Worm (Caenorhabditis elegans) whole organism, young adult: ENCODE data around the gene lurp-1.
A peak's percentile ranks its signal among the peaks of the same experiment; 100 is the strongest.

ENCODE experiments used
- B0261.1 ChIP-seq: sonication (generic microtip); optimal IDR thresholded peaks from 2 replicates; lab custom pipeline; 2016; ENCODE audit warnings: mild to moderate bottlenecking, missing genetic modification characterization, moderate library complexity, missing compliant biosample characterization
- B0336.3 ChIP-seq: fragments of 200-800 bp; sonication (Bioruptor generic); IDR thresholded peaks from 2 replicates; pipeline ENCODE4 v1.3.6; 2022; ENCODE audit warnings: missing genetic modification characterization, missing compliant biosample characterization
- C06A6.2 ChIP-seq: fragments of 200-800 bp; sonication (Bioruptor generic); conservative IDR thresholded peaks from 2 replicates; pipeline ENCODE4 v1.3.6; 2022; ENCODE audit warnings: missing genetic modification characterization, missing compliant biosample characterization
- C17E4.6 ChIP-seq: fragments of 200-800 bp; sonication (Bioruptor generic); IDR thresholded peaks from 2 replicates; pipeline ENCODE4 v1.3.6; 2022; ENCODE audit warnings: missing genetic modification reagents, missing genetic modification characterization, missing compliant biosample characterization
- F23B12.7 ChIP-seq: sonication (generic microtip); optimal IDR thresholded peaks from 2 replicates; lab custom pipeline; 2017; ENCODE audit warnings: missing genetic modification characterization, mild to moderate bottlenecking, missing compliant biosample characterization, antibody characterized with exemption, moderate library complexity; ENCODE audit not compliant: insufficient read depth
- F39B2.1 ChIP-seq: fragments of 200-800 bp; sonication (Bioruptor generic); IDR thresholded peaks from 2 replicates; pipeline ENCODE4 v1.3.6; 2022; ENCODE audit warnings: missing genetic modification reagents, missing genetic modification characterization, missing compliant biosample characterization
- F49E8.2 ChIP-seq: sonication (generic microtip); optimal IDR thresholded peaks from 3 replicates; lab custom pipeline; 2017; ENCODE audit warnings: missing genetic modification characterization, mild to moderate bottlenecking, missing compliant biosample characterization, antibody characterized with exemption, moderate library complexity; ENCODE audit not compliant: insufficient read depth
- F52B5.7 ChIP-seq: sonication (generic microtip); optimal IDR thresholded peaks from 2 replicates; lab custom pipeline; 2016; ENCODE audit warnings: mild to moderate bottlenecking, missing genetic modification characterization, missing compliant biosample characterization
- K11D2.4 ChIP-seq: fragments of 200-800 bp; sonication (Bioruptor generic); IDR thresholded peaks from 2 replicates; pipeline ENCODE4 v1.3.6; 2022; ENCODE audit warnings: missing genetic modification reagents, missing genetic modification characterization, missing compliant biosample characterization
- Y53G8AR.9 ChIP-seq: fragments of 200-800 bp; sonication (Bioruptor generic); conservative IDR thresholded peaks from 2 replicates; pipeline ENCODE4 v1.3.6; 2022; ENCODE audit warnings: missing genetic modification reagents, missing genetic modification characterization, missing compliant biosample characterization
- Y56A3A.18 ChIP-seq: fragments of 200-800 bp; sonication (Bioruptor generic); IDR thresholded peaks from 2 replicates; pipeline ENCODE4 v1.3.6; 2022; ENCODE audit warnings: missing genetic modification reagents, missing genetic modification characterization, missing compliant biosample characterization
- Y67H2A.10 ChIP-seq: fragments of 200-800 bp; sonication (Bioruptor generic); conservative IDR thresholded peaks from 2 replicates; pipeline ENCODE4 v1.3.6; 2022; ENCODE audit warnings: missing genetic modification reagents, missing genetic modification characterization, missing compliant biosample characterization
- Y95B8A.8 ChIP-seq: fragments of 200-800 bp; sonication (Bioruptor generic); IDR thresholded peaks from 2 replicates; pipeline ENCODE4 v1.3.6; 2022; ENCODE audit warnings: missing genetic modification reagents, missing genetic modification characterization, missing compliant biosample characterization
- ZK185.1 ChIP-seq: sonication (generic microtip); optimal IDR thresholded peaks from 2 replicates; lab custom pipeline; 2016; ENCODE audit warnings: mild to moderate bottlenecking, missing genetic modification characterization, missing compliant biosample characterization; ENCODE audit not compliant: poor library complexity, severe bottlenecking
- aptf-2 ChIP-seq: fragments of 200-800 bp; sonication (Bioruptor generic); conservative IDR thresholded peaks from 2 replicates; pipeline ENCODE4 v1.3.6; 2022; ENCODE audit warnings: missing genetic modification reagents, missing genetic modification characterization, missing compliant biosample characterization
- atf-7 ChIP-seq: sonication (generic microtip); optimal IDR thresholded peaks from 2 replicates; lab custom pipeline; 2017; ENCODE audit warnings: mild to moderate bottlenecking, missing genetic modification characterization, missing compliant biosample characterization
- attf-3 ChIP-seq: fragments of 200-800 bp; sonication (Bioruptor generic); conservative IDR thresholded peaks from 2 replicates; pipeline ENCODE4 v1.3.6; 2022; ENCODE audit warnings: missing genetic modification reagents, missing genetic modification characterization, missing compliant biosample characterization
- attf-5 ChIP-seq: fragments of 200-800 bp; sonication (Bioruptor generic); optimal IDR thresholded peaks from 2 replicates; lab custom pipeline; 2018; ENCODE audit warnings: mild to moderate bottlenecking, missing genetic modification characterization, missing compliant biosample characterization
- cebp-2 ChIP-seq: fragments of 200-800 bp; sonication (Bioruptor generic); IDR thresholded peaks from 2 replicates; pipeline ENCODE4 v1.3.6; 2022; ENCODE audit warnings: missing genetic modification characterization, missing compliant biosample characterization
- ceh-58 ChIP-seq: fragments of 200-800 bp; sonication (Bioruptor generic); IDR thresholded peaks from 2 replicates; pipeline ENCODE4 v1.3.6; 2022; ENCODE audit warnings: missing genetic modification characterization, missing compliant biosample characterization
- ceh-91 ChIP-seq: fragments of 200-800 bp; sonication (Bioruptor generic); IDR thresholded peaks from 2 replicates; pipeline ENCODE4 v1.3.6; 2022; ENCODE audit warnings: missing genetic modification reagents, missing genetic modification characterization, missing compliant biosample characterization
- chd-7 ChIP-seq: sonication (generic microtip); optimal IDR thresholded peaks from 2 replicates; lab custom pipeline; 2016; ENCODE audit warnings: mild to moderate bottlenecking, missing genetic modification characterization, moderate library complexity, missing compliant biosample characterization
- die-1 ChIP-seq: sonication (generic microtip); optimal IDR thresholded peaks from 2 replicates; lab custom pipeline; 2016; ENCODE audit warnings: missing genotype, mild to moderate bottlenecking, missing genetic modification characterization, missing compliant biosample characterization
- dox-1 ChIP-seq: fragments of 200-800 bp; sonication (Bioruptor generic); IDR thresholded peaks from 2 replicates; pipeline ENCODE4 v1.3.6; 2022; ENCODE audit warnings: missing genetic modification reagents, missing genetic modification characterization, missing compliant biosample characterization
- dpff-1 ChIP-seq: sonication (generic microtip); optimal IDR thresholded peaks from 2 replicates; lab custom pipeline; 2017; ENCODE audit warnings: mild to moderate bottlenecking, missing genetic modification characterization, missing compliant biosample characterization
- efl-1 ChIP-seq: fragments of 150-350 bp; optimal IDR thresholded peaks from 2 replicates; lab custom pipeline; 2014; ENCODE audit warnings: missing biosample characterization, missing genetic modification reagents, missing genetic modification characterization
- ets-4 ChIP-seq: fragments of 200-800 bp; sonication (Bioruptor generic); optimal IDR thresholded peaks from 2 replicates; lab custom pipeline; 2018; ENCODE audit warnings: mild to moderate bottlenecking, missing genetic modification characterization, missing compliant biosample characterization
- hlh-26 ChIP-seq: fragments of 200-800 bp; sonication (Bioruptor generic); conservative IDR thresholded peaks from 2 replicates; pipeline ENCODE4 v1.3.6; 2022; ENCODE audit warnings: missing genetic modification reagents, missing genetic modification characterization, missing compliant biosample characterization
- hmg-20 ChIP-seq: fragments of 200-800 bp; sonication (Bioruptor generic); IDR thresholded peaks from 2 replicates; pipeline ENCODE4 v1.3.6; 2022; ENCODE audit warnings: missing genetic modification reagents, missing genetic modification characterization, missing compliant biosample characterization
- hrde-1 ChIP-seq: sonication (generic microtip); optimal IDR thresholded peaks from 2 replicates; lab custom pipeline; 2016; ENCODE audit warnings: missing genetic modification characterization, mild to moderate bottlenecking, missing compliant biosample characterization, moderate library complexity, missing genotype, missing genetic modification reagents, borderline replicate concordance
- hsf-1 ChIP-seq: fragments of 200-800 bp; sonication (Bioruptor generic); IDR thresholded peaks from 2 replicates; pipeline ENCODE4 v1.3.6; 2022; ENCODE audit warnings: missing genetic modification reagents, missing genetic modification characterization, missing compliant biosample characterization
- let-526 ChIP-seq: fragments of 200-800 bp; sonication (Bioruptor generic); IDR thresholded peaks from 2 replicates; pipeline ENCODE4 v1.3.6; 2022; ENCODE audit warnings: missing genetic modification reagents, missing genetic modification characterization, missing compliant biosample characterization
- let-607 ChIP-seq, 2 experiments: fragments of 200-800 bp in 1 of 2; sonication (Bioruptor generic) in 1 of 2; sonication (generic microtip) in 1 of 2; optimal IDR thresholded peaks; 2 replicates each; lab custom pipeline; 2016 to 2018; ENCODE audit warnings: mild to moderate bottlenecking in 2 of 2, missing compliant biosample characterization in 2 of 2, missing genetic modification characterization in 2 of 2, moderate library complexity in 2 of 2, missing genotype in 1 of 2
- lin-40 ChIP-seq: sonication (generic microtip); optimal IDR thresholded peaks from 2 replicates; lab custom pipeline; 2016; ENCODE audit warnings: missing genetic modification characterization, mild to moderate bottlenecking, missing compliant biosample characterization, missing genotype, missing genetic modification reagents
- lsy-27 ChIP-seq: sonication (generic microtip); optimal IDR thresholded peaks from 2 replicates; lab custom pipeline; 2017; ENCODE audit warnings: missing genetic modification characterization, mild to moderate bottlenecking, missing compliant biosample characterization, antibody characterized with exemption, missing genotype, borderline replicate concordance; ENCODE audit not compliant: insufficient read depth
- mcd-1 ChIP-seq: fragments of 200-800 bp; sonication (Bioruptor generic); IDR thresholded peaks from 2 replicates; pipeline ENCODE4 v1.3.6; 2022; ENCODE audit warnings: missing genetic modification reagents, missing genetic modification characterization, missing compliant biosample characterization
- mxl-1 ChIP-seq: sonication (generic microtip); optimal IDR thresholded peaks from 2 replicates; lab custom pipeline; 2016; ENCODE audit warnings: missing genetic modification characterization, missing compliant biosample characterization
- nhr-179 ChIP-seq: sonication (generic microtip); optimal IDR thresholded peaks from 2 replicates; lab custom pipeline; 2016; ENCODE audit warnings: mild to moderate bottlenecking, missing genetic modification characterization, missing compliant biosample characterization
- nhr-80 ChIP-seq: sonication (generic microtip); optimal IDR thresholded peaks from 2 replicates; lab custom pipeline; 2016; ENCODE audit warnings: missing genetic modification characterization, missing compliant biosample characterization
- pha-4 ChIP-seq: fragments of 150-350 bp; sonication (generic microtip); optimal IDR thresholded peaks from 2 replicates; lab custom pipeline; 2014; ENCODE audit warnings: missing biosample characterization, missing genetic modification reagents, missing genetic modification characterization
- snpc-1.3 ChIP-seq: sonication (generic microtip); optimal IDR thresholded peaks from 2 replicates; lab custom pipeline; 2017; ENCODE audit warnings: missing genetic modification characterization, mild to moderate bottlenecking, missing compliant biosample characterization, antibody characterized with exemption, moderate library complexity, missing genotype, missing genetic modification reagents; ENCODE audit not compliant: insufficient read depth
- sptf-2 ChIP-seq: fragments of 200-800 bp; sonication (Bioruptor generic); optimal IDR thresholded peaks from 2 replicates; lab custom pipeline; 2018; ENCODE audit warnings: mild to moderate bottlenecking, missing genetic modification characterization, missing compliant biosample characterization
- tbp1 ChIP-seq: fragments of 200-800 bp; sonication (Bioruptor generic); optimal IDR thresholded peaks from 2 replicates; lab custom pipeline; 2018; ENCODE audit warnings: mild to moderate bottlenecking, missing genetic modification characterization, missing compliant biosample characterization
- unc-130 ChIP-seq: sonication (generic microtip); optimal IDR thresholded peaks from 2 replicates; lab custom pipeline; 2016; ENCODE audit warnings: missing genetic modification reagents, missing genetic modification characterization, missing compliant biosample characterization
- unc-62 ChIP-seq: fragments of 150-350 bp; optimal IDR thresholded peaks from 2 replicates; lab custom pipeline; 2014; ENCODE audit warnings: missing biosample characterization, missing genetic modification reagents, missing genetic modification characterization
- zim-3 ChIP-seq: sonication (generic microtip); optimal IDR thresholded peaks from 2 replicates; lab custom pipeline; 2017; ENCODE audit warnings: mild to moderate bottlenecking, missing genetic modification characterization, moderate library complexity, missing compliant biosample characterization
- ztf-18 ChIP-seq: sonication (generic microtip); optimal IDR thresholded peaks from 2 replicates; lab custom pipeline; 2016; ENCODE audit warnings: missing genotype, mild to moderate bottlenecking, missing genetic modification characterization, missing compliant biosample characterization
- ztf-6 ChIP-seq: fragments of 200-800 bp; sonication (Bioruptor generic); IDR thresholded peaks from 2 replicates; pipeline ENCODE4 v1.3.6; 2022; ENCODE audit warnings: missing genetic modification reagents, missing genetic modification characterization, missing compliant biosample characterization

Gene lurp-1

DNA sequence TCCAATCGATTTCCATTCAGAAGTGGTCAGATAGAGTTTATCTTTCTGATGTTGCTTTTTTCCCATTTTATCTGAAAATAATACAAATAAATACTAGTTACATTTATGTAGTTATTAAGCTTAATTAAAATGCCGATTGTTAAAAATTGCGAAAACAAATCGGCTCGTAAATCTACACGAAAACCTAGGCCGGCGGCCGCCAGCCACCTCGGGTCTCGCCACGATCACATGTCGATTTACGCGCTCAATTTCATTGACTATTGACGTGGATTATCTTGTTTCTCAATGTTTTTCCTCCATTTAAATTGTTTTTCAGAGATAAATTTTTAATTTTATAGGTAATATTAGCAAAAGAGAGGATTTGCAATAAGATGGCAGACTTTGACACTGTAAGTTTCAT is 8.2 kb upstream of the lurp-1 start, which contains the start of the genes cyn-4 and copz-1 (continued):
- TF ChIP-seq F39B2.1 (GFP tag; lab: Robert Waterston, UW) (no peak), C06A6.2 (GFP tag; lab: Robert Waterston, UW) (no peak), efl-1 (GFP tag; lab: Kevin White, UChicago) (peak; percentile 40), hsf-1 (GFP tag; lab: Robert Waterston, UW) (no peak), dpff-1 (tag; lab: Kevin White, UChicago) (no peak), lsy-27 (tag; lab: Kevin White, UChicago) (no peak), unc-62 (no peak), attf-3 (GFP tag; lab: Robert Waterston, UW) (0 out of 2 replicates have a peak, but pooled peaks have one; percentile 47), pha-4 (tag; lab: Kevin White, UChicago) (peak; percentile 5), hrde-1 (tag; lab: Kevin White, UChicago) (no peak), K11D2.4 (no peak), let-526 (GFP tag; lab: Robert Waterston, UW) (0 out of 2 replicates have a peak, but pooled peaks have one; percentile 64), hlh-26 (GFP tag; lab: Robert Waterston, UW) (no peak), B0336.3 (GFP tag; lab: Robert Waterston, UW) (no peak), die-1 (tag; lab: Kevin White, UChicago) (no peak), atf-7 (tag; lab: Kevin White, UChicago) (no peak), let-607 (tag; optimal IDR thresholded peaks at IDR 0.05; lab: Kevin White, UChicago) (peak in 1 of 2 experiments; percentile 72), chd-7 (tag; lab: Kevin White, UChicago) (no peak), sptf-2 (GFP tag; lab: Kevin White, UChicago) (no peak), attf-5 (GFP tag; lab: Kevin White, UChicago) (peak; percentile 88), dox-1 (GFP tag; lab: Robert Waterston, UW) (peak; percentile 84), unc-130 (GFP tag; lab: Kevin White, UChicago) (peak; percentile 83), snpc-1.3 (tag; lab: Kevin White, UChicago) (peak; percentile 43), nhr-179 (tag; lab: Kevin White, UChicago) (no peak), F52B5.7 (tag; lab: Kevin White, UChicago) (no peak), mxl-1 (tag; lab: Kevin White, UChicago) (no peak), ceh-91 (GFP tag; lab: Robert Waterston, UW) (peak; percentile 66), ztf-6 (GFP tag; lab: Robert Waterston, UW) (no peak), ztf-18 (tag; lab: Kevin White, UChicago) (peak; percentile 6), lin-40 (tag; lab: Kevin White, UChicago) (peak; percentile 55), tbp1 (GFP tag; lab: Kevin White, UChicago) (peak; percentile 37), C17E4.6 (GFP tag; lab: Robert Waterston, UW) (no peak), aptf-2 (GFP tag; lab: Robert Waterston, UW) (peak; percentile 71; the same call in 1 of the 2 replicates), ceh-58 (GFP tag; lab: Robert Waterston, UW) (no peak), nhr-80 (tag; lab: Kevin White, UChicago) (peak; percentile 21), hmg-20 (GFP tag; lab: Robert Waterston, UW) (no peak), B0261.1 (tag; lab: Kevin White, UChicago) (no peak), Y67H2A.10 (GFP tag; lab: Robert Waterston, UW) (0 out of 2 replicates have a peak, but pooled peaks have one; percentile 42), Y53G8AR.9 (no peak), F49E8.2 (tag; lab: Kevin White, UChicago) (no peak), ets-4 (no peak), mcd-1 (GFP tag; lab: Robert Waterston, UW) (peak; percentile 67), zim-3 (no peak), Y95B8A.8 (no peak), F23B12.7 (tag; lab: Kevin White, UChicago) (peak; percentile 6), Y56A3A.18 (GFP tag; lab: Robert Waterston, UW) (no peak), ZK185.1 (tag; lab: Kevin White, UChicago) (peak; percentile 82), cebp-2 (GFP tag; lab: Robert Waterston, UW) (no peak)
